Fruit fly (Drosophila melanogaster): ENCODE results near the gene CG11178.

CG11178 gene

DNA sequence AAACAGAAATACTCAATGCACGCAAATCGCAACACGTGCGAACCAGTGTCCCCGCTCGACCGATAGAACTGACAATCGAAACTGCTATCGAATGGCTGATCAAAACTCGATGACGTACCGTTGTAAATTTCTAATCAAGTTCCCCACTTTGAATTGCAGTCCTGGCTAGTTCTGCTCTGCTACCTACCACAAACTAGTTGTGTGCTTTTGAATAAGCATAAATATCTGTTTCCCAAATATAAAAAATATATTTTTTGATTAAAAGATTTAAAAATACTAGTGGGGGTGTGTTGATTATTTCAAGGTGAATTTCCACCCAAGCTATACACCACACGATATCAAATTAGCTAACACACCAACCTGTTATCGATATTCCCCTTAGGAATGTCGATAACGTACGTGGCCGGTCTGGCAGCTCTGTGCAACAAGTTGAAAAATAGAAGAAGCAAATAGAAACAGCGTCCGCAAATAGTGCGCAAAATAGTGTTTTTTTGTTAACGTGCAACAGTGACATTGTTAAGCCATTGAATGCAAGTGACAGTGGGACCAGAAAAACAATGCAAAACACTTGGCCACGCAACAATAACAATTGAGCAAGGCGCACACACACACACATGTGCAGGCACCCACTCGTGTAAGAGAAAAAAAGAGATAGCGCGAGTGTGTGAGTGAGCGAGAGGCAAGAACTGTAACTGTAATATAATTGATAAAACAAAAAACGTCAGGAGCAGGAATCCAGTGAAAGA lies 19.0 kb downstream of the CG11178 start, which contains the start of the genes CG2691 and NFAT:
Gene CG2691 (minus strand): TSS at position 75 of the 746 bp plus-strand sequence.
Gene NFAT (plus strand): TSS at position 412 of the 746 bp plus-strand sequence.
- TF ChIP-seq pad (GFP tag; optimal IDR thresholded peaks at IDR 0.05): peak; percentile 94
- no peak for TF ChIP-seq toe (GFP tag; optimal IDR thresholded peaks at IDR 0.05)
- TF ChIP-seq CG7101 (tag; optimal IDR thresholded peaks at IDR 0.05): no peak
- TF ChIP-seq bab1 (GFP tag; optimal IDR thresholded peaks at IDR 0.05): peak; percentile 4
- TF ChIP-seq tj (GFP tag; optimal IDR thresholded peaks at IDR 0.05): no peak
- TF ChIP-seq Mnt (GFP tag; optimal IDR thresholded peaks at IDR 0.05): peak; percentile 96
- peak; percentile 50 for TF ChIP-seq ovo (GFP tag; optimal IDR thresholded peaks at IDR 0.05)
- TF ChIP-seq CG12768 (GFP tag; optimal IDR thresholded peaks at IDR 0.05): no peak
- no peak for TF ChIP-seq CG14711 (tag; optimal IDR thresholded peaks at IDR 0.05)
- peak; percentile 39 for TF ChIP-seq CG11617 (GFP tag; optimal IDR thresholded peaks at IDR 0.05)
- TF ChIP-seq Clk (GFP tag; optimal IDR thresholded peaks at IDR 0.05): no peak
- TF ChIP-seq CG1620 (GFP tag; optimal IDR thresholded peaks at IDR 0.05): no peak
- TF ChIP-seq Hr96 (GFP tag; optimal IDR thresholded peaks at IDR 0.05): no peak
- TF ChIP-seq kay (GFP tag; ENCODE audit: borderline replicate concordance): no peak
- no peak for TF ChIP-seq cnc (optimal IDR thresholded peaks at IDR 0.05)
- TF ChIP-seq CG5204 (GFP tag; optimal IDR thresholded peaks at IDR 0.05): no peak
- no peak for TF ChIP-seq CG7045 (GFP tag; optimal IDR thresholded peaks at IDR 0.05)
- no peak for TF ChIP-seq CG33017 (tag; optimal IDR thresholded peaks at IDR 0.05)
- TF ChIP-seq cic (GFP tag; optimal IDR thresholded peaks at IDR 0.05): peak; percentile 16
- TF ChIP-seq Crg-1 (GFP tag; optimal IDR thresholded peaks at IDR 0.05): no peak

DNA sequence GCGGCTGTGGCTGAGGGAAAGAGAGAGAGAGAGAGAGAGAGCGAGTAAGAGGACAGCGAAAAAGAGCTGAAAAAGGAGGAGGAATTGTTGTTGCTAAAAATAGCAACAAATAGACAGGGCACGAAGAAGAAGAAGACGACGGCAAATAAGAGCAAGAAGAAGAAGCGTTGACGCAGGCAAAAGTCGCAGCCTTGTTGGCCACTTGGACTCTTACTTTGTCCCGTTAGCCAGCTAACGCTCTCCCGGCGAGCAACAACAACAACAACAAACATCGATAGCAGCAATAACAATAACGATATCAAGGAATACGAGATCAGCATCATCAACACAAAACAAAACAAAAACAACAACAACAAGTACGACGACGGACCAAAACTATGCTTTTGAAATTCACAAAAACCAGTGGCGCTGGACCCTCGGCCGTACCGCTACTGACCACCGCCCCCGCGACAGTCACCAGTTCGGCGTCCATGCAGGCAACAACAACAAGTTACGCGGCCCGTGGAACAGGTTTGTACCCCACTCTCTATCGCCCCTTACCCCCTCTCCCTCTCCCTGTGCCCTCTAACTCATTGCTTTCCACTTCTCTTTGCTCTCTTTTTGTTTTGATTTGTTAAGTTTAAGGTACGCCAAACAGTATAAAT lies 19.7 kb downstream of the CG11178 start:
- no peak for TF ChIP-seq CG14711 (tag; optimal IDR thresholded peaks at IDR 0.05)
- TF ChIP-seq Mnt (GFP tag; optimal IDR thresholded peaks at IDR 0.05): no peak
- no peak for TF ChIP-seq toe (GFP tag; optimal IDR thresholded peaks at IDR 0.05)
- TF ChIP-seq kay (GFP tag; ENCODE audit: borderline replicate concordance): no peak
- TF ChIP-seq Crg-1 (GFP tag; optimal IDR thresholded peaks at IDR 0.05): no peak
- no peak for TF ChIP-seq cnc (optimal IDR thresholded peaks at IDR 0.05)
- no peak for TF ChIP-seq cic (GFP tag; optimal IDR thresholded peaks at IDR 0.05)
- TF ChIP-seq CG7101 (tag; optimal IDR thresholded peaks at IDR 0.05): no peak
- no peak for TF ChIP-seq CG11617 (GFP tag; optimal IDR thresholded peaks at IDR 0.05)
- no peak for TF ChIP-seq CG5204 (GFP tag; optimal IDR thresholded peaks at IDR 0.05)
- peak; percentile 63 for TF ChIP-seq pad (GFP tag; optimal IDR thresholded peaks at IDR 0.05)
- no peak for TF ChIP-seq Hr96 (GFP tag; optimal IDR thresholded peaks at IDR 0.05)
- peak; percentile 29 for TF ChIP-seq ovo (GFP tag; optimal IDR thresholded peaks at IDR 0.05)
- no peak for TF ChIP-seq CG1620 (GFP tag; optimal IDR thresholded peaks at IDR 0.05)
- TF ChIP-seq CG7045 (GFP tag; optimal IDR thresholded peaks at IDR 0.05): no peak
- TF ChIP-seq CG33017 (tag; optimal IDR thresholded peaks at IDR 0.05): no peak
- no peak for TF ChIP-seq CG12768 (GFP tag; optimal IDR thresholded peaks at IDR 0.05)
- peak; percentile 67 for TF ChIP-seq tj (GFP tag; optimal IDR thresholded peaks at IDR 0.05)
- TF ChIP-seq Clk (GFP tag; optimal IDR thresholded peaks at IDR 0.05): no peak
- no peak for TF ChIP-seq bab1 (GFP tag; optimal IDR thresholded peaks at IDR 0.05)

DNA sequence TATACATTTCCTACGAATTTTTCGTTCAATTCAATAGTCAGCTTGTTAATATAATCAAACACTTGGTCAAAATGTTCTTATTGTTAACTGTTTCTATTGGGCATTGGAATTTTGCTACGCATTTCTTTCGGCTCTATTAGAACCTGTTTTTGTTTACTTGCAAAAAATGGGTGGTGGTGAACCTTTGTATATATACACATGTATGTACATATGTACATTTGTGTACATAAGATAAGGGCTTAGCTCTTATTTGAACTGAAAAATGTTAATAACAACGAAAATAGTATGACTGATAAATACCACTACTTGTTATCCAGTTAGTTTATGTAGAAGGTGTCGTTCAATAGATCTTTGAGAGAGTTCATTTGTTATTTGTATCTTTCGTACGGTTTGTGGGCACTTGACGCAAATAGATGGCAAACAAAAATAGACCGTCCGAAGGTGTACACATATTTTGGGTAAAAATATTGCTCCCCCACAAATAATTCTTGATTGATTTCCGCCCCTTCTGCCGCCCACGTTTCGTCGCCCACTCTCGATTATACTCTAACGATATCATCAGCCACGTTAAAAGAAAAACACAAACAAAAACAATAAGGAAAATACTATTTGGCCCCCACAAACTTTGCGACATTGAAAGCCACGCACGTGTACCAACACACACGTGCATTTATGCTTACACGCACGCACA lies 20.6 kb downstream of the CG11178 start:
- no peak for TF ChIP-seq Hr96 (GFP tag; optimal IDR thresholded peaks at IDR 0.05)
- no peak for TF ChIP-seq ovo (GFP tag; optimal IDR thresholded peaks at IDR 0.05)

DNA sequence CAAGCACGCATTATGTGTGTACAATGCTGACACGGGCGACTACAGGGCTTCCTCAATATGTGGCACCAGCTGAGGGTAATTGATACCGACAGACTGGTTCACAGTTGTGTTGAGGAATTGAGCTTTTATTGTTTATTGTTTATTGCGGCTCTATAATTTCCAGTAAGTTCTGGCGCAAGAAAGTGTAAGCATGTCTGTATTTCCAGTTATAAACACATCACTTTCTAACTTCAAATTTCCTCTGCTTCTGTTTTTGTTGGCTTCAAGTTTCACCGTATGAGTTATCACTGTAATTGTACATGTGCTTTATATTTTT lies 21.1 kb downstream of the CG11178 start:
- no peak for TF ChIP-seq kay (GFP tag; ENCODE audit: borderline replicate concordance)
- no peak for TF ChIP-seq bab1 (GFP tag; optimal IDR thresholded peaks at IDR 0.05)
- TF ChIP-seq cnc (optimal IDR thresholded peaks at IDR 0.05): no peak
- TF ChIP-seq ovo (GFP tag; optimal IDR thresholded peaks at IDR 0.05): no peak
- no peak for TF ChIP-seq cic (GFP tag; optimal IDR thresholded peaks at IDR 0.05)
- peak; percentile 25 for TF ChIP-seq CG7045 (GFP tag; optimal IDR thresholded peaks at IDR 0.05)
- TF ChIP-seq Crg-1 (GFP tag; optimal IDR thresholded peaks at IDR 0.05): no peak
- TF ChIP-seq tj (GFP tag; optimal IDR thresholded peaks at IDR 0.05): no peak
- no peak for TF ChIP-seq CG11617 (GFP tag; optimal IDR thresholded peaks at IDR 0.05)
- TF ChIP-seq Mnt (GFP tag; optimal IDR thresholded peaks at IDR 0.05): peak; percentile 38
- TF ChIP-seq CG33017 (tag; optimal IDR thresholded peaks at IDR 0.05): peak; percentile 15

DNA sequence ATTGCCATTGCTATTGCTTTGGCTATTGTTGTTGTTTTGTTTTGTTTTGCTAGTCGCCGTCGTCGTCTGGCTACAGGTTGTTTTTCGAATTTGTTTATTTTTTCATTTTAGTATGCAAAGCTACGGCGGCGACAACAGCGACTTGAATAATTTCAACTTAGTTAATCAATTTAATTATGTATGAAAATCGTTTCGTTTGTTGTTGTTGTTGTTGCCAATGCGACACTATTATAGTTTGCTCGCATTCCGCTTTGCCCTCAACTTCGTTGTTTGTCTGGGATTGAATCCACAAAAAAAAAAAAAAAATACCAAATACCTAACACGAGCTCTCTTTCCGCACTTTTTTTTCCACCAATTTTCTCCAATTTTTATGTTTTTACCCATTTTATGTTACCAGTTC lies 22.4 kb downstream of the CG11178 start:
- TF ChIP-seq CG14711 (tag; optimal IDR thresholded peaks at IDR 0.05): no peak
- peak; percentile 20 for TF ChIP-seq kay (GFP tag; ENCODE audit: borderline replicate concordance)
- no peak for TF ChIP-seq tj (GFP tag; optimal IDR thresholded peaks at IDR 0.05)

DNA sequence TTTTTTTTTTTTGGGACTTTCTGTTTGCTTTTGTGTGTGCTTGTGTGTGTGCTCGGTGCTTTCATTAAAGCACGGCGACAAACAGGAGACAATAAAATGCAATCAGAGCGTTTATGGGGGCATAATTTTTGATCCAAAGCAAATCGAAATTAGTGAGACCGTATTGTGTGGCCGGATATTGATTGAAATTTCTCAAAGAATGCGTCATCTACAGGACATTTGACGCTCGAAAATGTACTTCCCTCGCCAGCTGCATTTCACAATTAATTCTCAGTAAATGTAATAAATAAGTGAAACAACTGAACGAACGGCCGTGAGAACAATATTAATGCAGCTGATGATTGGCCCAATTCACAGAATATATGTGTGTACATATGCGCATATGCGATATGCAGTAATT lies 23.9 kb downstream of the CG11178 start:
- TF ChIP-seq CG7045 (GFP tag; optimal IDR thresholded peaks at IDR 0.05): no peak
- peak; percentile 41 for TF ChIP-seq kay (GFP tag; ENCODE audit: borderline replicate concordance)
- TF ChIP-seq CG14711 (tag; optimal IDR thresholded peaks at IDR 0.05): no peak

Data from whole organism, adult.